Worm (Caenorhabditis elegans): ENCODE results near the gene rars-1.

rars-1 gene

ce11 chrIII:4909938-4910337 lies 7.0 kb downstream of the rars-1 start, which contains the start of gene F26F4.12:
TSS of gene F26F4.12 (minus strand) at chrIII:4910038.
- TF ChIP-seq tbx-2 (tag; optimal IDR thresholded peaks at IDR 0.05) (no peak), nhr-76 (tag; optimal IDR thresholded peaks at IDR 0.05) (no peak), sea-2 (GFP tag; optimal IDR thresholded peaks at IDR 0.05) (no peak), jun-1 (tag; optimal IDR thresholded peaks at IDR 0.05) (no peak), elt-3 (tag; optimal IDR thresholded peaks at IDR 0.05) (no peak), fos-1 (tag; optimal IDR thresholded peaks at IDR 0.05) (no peak), skn-1 (tag; optimal IDR thresholded peaks at IDR 0.05) (no peak), ceh-28 (tag; optimal IDR thresholded peaks at IDR 0.05) (no peak), lin-15B (tag; optimal IDR thresholded peaks at IDR 0.05) (no peak), hmg-11 (tag; optimal IDR thresholded peaks at IDR 0.05) (no peak), nhr-28 (tag; optimal IDR thresholded peaks at IDR 0.05) (no peak), nfya-1 (tag; optimal IDR thresholded peaks at IDR 0.05; ENCODE audit: insufficient read depth) (no peak), aly-2 (tag; optimal IDR thresholded peaks at IDR 0.05) (no peak), eor-1 (tag; optimal IDR thresholded peaks at IDR 0.05) (no peak), ztf-11 (tag; optimal IDR thresholded peaks at IDR 0.05) (no peak), nhr-12 (tag; optimal IDR thresholded peaks at IDR 0.05) (no peak), fkh-2 (tag; optimal IDR thresholded peaks at IDR 0.05) (no peak), ama-1 (optimal IDR thresholded peaks at IDR 0.05) (no peak), lin-39 (tag; optimal IDR thresholded peaks at IDR 0.05) (no peak)

DNA sequence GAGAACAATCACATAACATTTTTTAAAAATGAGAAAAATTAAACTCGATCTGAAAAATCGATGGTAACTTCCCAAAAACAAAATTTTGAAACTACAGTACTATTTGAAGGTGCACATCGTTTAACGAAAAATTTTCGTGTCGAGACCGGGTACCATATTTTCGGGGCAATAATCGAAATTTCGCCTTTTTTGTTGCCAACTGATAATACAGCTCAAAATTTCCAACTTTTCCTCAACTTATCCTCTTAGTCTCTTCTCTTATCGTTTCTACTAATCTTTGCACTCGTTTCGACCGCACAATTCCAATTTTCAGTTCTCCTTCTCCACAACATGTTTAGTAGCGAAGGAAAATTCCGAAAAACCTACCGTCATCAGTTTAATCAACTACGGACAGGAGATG lies 10.1 kb downstream of the rars-1 start, which contains the start of gene rom-1:
rom-1 (plus strand) TSS at position 301 of the 400 bp plus-strand sequence.
- no peak for TF ChIP-seq mml-1 (tag; optimal IDR thresholded peaks at IDR 0.05)
- no peak for TF ChIP-seq elt-3 (tag; optimal IDR thresholded peaks at IDR 0.05)
- no peak for TF ChIP-seq ama-1 (optimal IDR thresholded peaks at IDR 0.05)
- TF ChIP-seq nfya-1 (tag; optimal IDR thresholded peaks at IDR 0.05; ENCODE audit: insufficient read depth): no peak
- TF ChIP-seq hmg-11 (tag; optimal IDR thresholded peaks at IDR 0.05): no peak
- TF ChIP-seq unc-39 (tag; optimal IDR thresholded peaks at IDR 0.05): no peak
- no peak for TF ChIP-seq egl-27 (tag; optimal IDR thresholded peaks at IDR 0.05)
- TF ChIP-seq jun-1 (tag; optimal IDR thresholded peaks at IDR 0.05): no peak
- TF ChIP-seq ceh-16 (tag; optimal IDR thresholded peaks at IDR 0.05): no peak
- TF ChIP-seq nhr-11 (tag; optimal IDR thresholded peaks at IDR 0.05): no peak
- TF ChIP-seq nhr-77 (tag; optimal IDR thresholded peaks at IDR 0.05): no peak
- TF ChIP-seq lin-39 (tag; optimal IDR thresholded peaks at IDR 0.05): no peak
- TF ChIP-seq fkh-10 (GFP tag; optimal IDR thresholded peaks at IDR 0.05): no peak
- no peak for TF ChIP-seq lsy-12 (tag; optimal IDR thresholded peaks at IDR 0.05)

DNA sequence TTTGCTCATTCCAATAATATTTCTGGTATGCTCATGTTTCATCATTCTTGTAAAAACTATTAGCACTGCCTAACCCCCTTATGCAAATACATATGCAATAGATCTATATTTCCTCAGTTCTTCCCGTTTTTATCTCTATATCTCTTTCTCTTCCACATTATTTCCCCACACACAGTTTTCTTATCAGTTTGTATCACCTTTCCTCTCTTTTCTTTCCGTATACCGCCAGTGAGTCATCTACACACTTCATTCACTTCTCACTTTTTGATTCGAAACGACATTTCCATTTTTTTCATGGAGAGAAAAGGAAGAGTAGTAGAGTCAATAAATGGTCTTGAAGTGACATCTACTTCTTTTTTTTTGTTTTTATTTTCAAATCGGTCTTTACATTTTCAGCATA lies 10.6 kb downstream of the rars-1 start:
- TF ChIP-seq jun-1 (tag; optimal IDR thresholded peaks at IDR 0.05) (peak; percentile 44), nhr-11 (tag; optimal IDR thresholded peaks at IDR 0.05) (no peak), daf-12 (tag; optimal IDR thresholded peaks at IDR 0.05) (no peak), pqm-1 (tag; optimal IDR thresholded peaks at IDR 0.05) (peak; percentile 2), skn-1 (tag; optimal IDR thresholded peaks at IDR 0.05) (no peak), ama-1 (optimal IDR thresholded peaks at IDR 0.05) (no peak), mml-1 (tag; optimal IDR thresholded peaks at IDR 0.05) (no peak), nhr-77 (tag; optimal IDR thresholded peaks at IDR 0.05) (no peak), aly-2 (tag; optimal IDR thresholded peaks at IDR 0.05) (no peak), nhr-76 (tag; optimal IDR thresholded peaks at IDR 0.05) (no peak), ztf-4 (tag; optimal IDR thresholded peaks at IDR 0.05) (no peak), elt-2 (tag; optimal IDR thresholded peaks at IDR 0.05) (peak; percentile 64), tbx-2 (tag; optimal IDR thresholded peaks at IDR 0.05) (no peak), nhr-43 (tag; optimal IDR thresholded peaks at IDR 0.05; ENCODE audit: poor library complexity, severe bottlenecking) (no peak), sea-2 (GFP tag; optimal IDR thresholded peaks at IDR 0.05) (no peak), ceh-28 (tag; optimal IDR thresholded peaks at IDR 0.05) (no peak), unc-39 (tag; optimal IDR thresholded peaks at IDR 0.05) (no peak), fkh-2 (tag; optimal IDR thresholded peaks at IDR 0.05) (no peak), lin-15B (tag; optimal IDR thresholded peaks at IDR 0.05) (no peak), elt-3 (tag; optimal IDR thresholded peaks at IDR 0.05) (peak in 1 of 3 experiments; percentile 40), nhr-237 (tag; optimal IDR thresholded peaks at IDR 0.05) (no peak), egl-27 (tag; optimal IDR thresholded peaks at IDR 0.05) (no peak), fkh-10 (GFP tag; optimal IDR thresholded peaks at IDR 0.05) (no peak), nfya-1 (tag; optimal IDR thresholded peaks at IDR 0.05; ENCODE audit: insufficient read depth) (no peak), hmg-11 (tag; optimal IDR thresholded peaks at IDR 0.05) (no peak), nhr-67 (tag; optimal IDR thresholded peaks at IDR 0.05) (no peak), snpc-4 (tag; optimal IDR thresholded peaks at IDR 0.05) (peak; percentile 26), mdl-1 (tag; optimal IDR thresholded peaks at IDR 0.05) (no peak), elt-1 (tag; optimal IDR thresholded peaks at IDR 0.05) (no peak), eor-1 (tag; optimal IDR thresholded peaks at IDR 0.05) (no peak), ceh-82 (tag; optimal IDR thresholded peaks at IDR 0.05) (no peak), lin-39 (tag; optimal IDR thresholded peaks at IDR 0.05) (no peak), egl-5 (tag; optimal IDR thresholded peaks at IDR 0.05) (no peak), pha-4 (tag; optimal IDR thresholded peaks at IDR 0.05) (peak; percentile 24)

All from whole organism, L3 larva.